Worm (Caenorhabditis elegans): ENCODE data around the gene F53F4.11.

The F53F4.11 gene

DNA sequence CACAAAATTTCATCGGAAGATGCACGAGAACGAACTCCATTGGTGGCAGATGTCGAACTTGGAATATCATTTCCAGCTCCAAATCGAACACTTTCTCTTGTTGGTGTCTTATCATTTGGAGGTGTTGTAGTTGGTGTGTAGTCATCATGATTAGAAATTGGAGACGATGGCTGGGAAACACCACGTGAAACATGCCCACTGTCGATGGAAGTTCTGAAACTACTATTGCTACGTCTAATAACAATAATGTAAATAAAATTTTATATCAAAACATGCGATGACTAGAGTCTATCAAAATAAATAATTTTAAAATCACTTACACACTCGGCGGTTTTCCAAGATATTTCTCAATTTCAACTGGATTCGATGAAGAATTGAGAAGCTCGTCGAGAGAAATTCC is 28.0 kb upstream of the F53F4.11 start:
- TF ChIP-seq alr-1 (tag; optimal IDR thresholded peaks at IDR 0.05) (no peak), lin-39 (tag; optimal IDR thresholded peaks at IDR 0.05) (no peak), gmeb-1 (tag; optimal IDR thresholded peaks at IDR 0.05) (no peak), snpc-4 (tag; optimal IDR thresholded peaks at IDR 0.05) (no peak), ceh-82 (tag; optimal IDR thresholded peaks at IDR 0.05) (no peak), elt-3 (tag; optimal IDR thresholded peaks at IDR 0.05) (no peak), mab-5 (tag; optimal IDR thresholded peaks at IDR 0.05) (no peak), nhr-21 (tag; optimal IDR thresholded peaks at IDR 0.05) (no peak), ZK546.5 (tag; optimal IDR thresholded peaks at IDR 0.05) (no peak), aly-2 (tag; optimal IDR thresholded peaks at IDR 0.05) (no peak), nhr-12 (tag; optimal IDR thresholded peaks at IDR 0.05) (no peak), ztf-11 (tag; optimal IDR thresholded peaks at IDR 0.05) (no peak), unc-39 (tag; optimal IDR thresholded peaks at IDR 0.05) (no peak), F13H6.1 (tag; optimal IDR thresholded peaks at IDR 0.05) (no peak), nhr-129 (tag; optimal IDR thresholded peaks at IDR 0.05) (no peak), ztf-1 (GFP tag; conservative IDR thresholded peaks at IDR 0.05) (no peak), lsy-2 (tag; optimal IDR thresholded peaks at IDR 0.05) (no peak), mbf-1 (tag; optimal IDR thresholded peaks at IDR 0.05) (no peak), sma-3 (GFP tag; optimal IDR thresholded peaks at IDR 0.05) (no peak)

DNA sequence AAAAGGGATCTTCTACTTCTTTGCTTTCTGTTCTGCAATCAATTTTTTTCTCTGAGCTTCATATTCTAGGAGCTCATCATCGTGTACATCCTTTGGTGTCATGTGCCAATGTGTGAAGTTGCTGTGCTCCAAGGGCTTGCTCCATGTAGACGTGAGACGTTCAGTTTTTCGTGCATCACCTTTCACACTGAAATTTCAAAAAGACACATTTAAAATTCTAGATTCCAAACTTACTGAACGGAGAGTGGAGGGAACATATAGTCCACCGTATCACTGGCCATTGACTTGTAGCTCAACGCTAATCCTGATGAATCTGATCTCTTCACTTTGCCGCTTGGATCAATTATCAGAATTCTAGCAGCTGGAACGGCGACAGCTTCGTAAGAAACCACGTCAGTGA is 26.5 kb upstream of the F53F4.11 start:
- TF ChIP-seq nhr-129 (tag; optimal IDR thresholded peaks at IDR 0.05) (no peak), dmd-4 (tag; optimal IDR thresholded peaks at IDR 0.05) (no peak), ZK546.5 (tag; optimal IDR thresholded peaks at IDR 0.05) (no peak), alr-1 (tag; optimal IDR thresholded peaks at IDR 0.05) (no peak)

- TF ChIP-seq ama-1 (optimal IDR thresholded peaks at IDR 0.05) (peak; percentile 22), Y55F3AM.14 (GFP tag; optimal IDR thresholded peaks at IDR 0.05) (peak; percentile 10), sma-3 (GFP tag; optimal IDR thresholded peaks at IDR 0.05) (peak; percentile 44), ceh-16 (tag; optimal IDR thresholded peaks at IDR 0.05) (no peak), nhr-25 (tag; optimal IDR thresholded peaks at IDR 0.05) (peak; percentile 53), elt-3 (tag; optimal IDR thresholded peaks at IDR 0.05) (no peak), ztf-1 (GFP tag; conservative IDR thresholded peaks at IDR 0.05) (0 out of 2 replicates have a peak, but pooled peaks have one; percentile 20), ztf-4 (tag; optimal IDR thresholded peaks at IDR 0.05) (peak; percentile 75), lin-13 (GFP tag; optimal IDR thresholded peaks at IDR 0.05) (peak; percentile 8)
Observed at ce11 chrV:13649730-13650349, 25.5 kb upstream of the F53F4.11 start, which contains the start of gene H37A05.4. TSS of gene H37A05.4 (minus strand) at chrV:13649780.

ce11 chrV:13647617-13648016 is 23.3 kb upstream of the F53F4.11 start:
- no peak for TF ChIP-seq blmp-1 (tag; optimal IDR thresholded peaks at IDR 0.05; ENCODE audit: insufficient read depth)
- no peak for TF ChIP-seq elt-1 (tag; optimal IDR thresholded peaks at IDR 0.05)
- TF ChIP-seq lsy-2 (tag; optimal IDR thresholded peaks at IDR 0.05): no peak
- TF ChIP-seq unc-55 (GFP tag; optimal IDR thresholded peaks at IDR 0.05): no peak
- TF ChIP-seq nhr-6 (tag; optimal IDR thresholded peaks at IDR 0.05): no peak
- TF ChIP-seq snpc-4 (tag; optimal IDR thresholded peaks at IDR 0.05): no peak
- no peak for TF ChIP-seq mbf-1 (tag; optimal IDR thresholded peaks at IDR 0.05)
- TF ChIP-seq ceh-16 (tag; optimal IDR thresholded peaks at IDR 0.05): no peak
- TF ChIP-seq lin-39 (tag; optimal IDR thresholded peaks at IDR 0.05): no peak

- TF ChIP-seq F13H6.1 (tag; optimal IDR thresholded peaks at IDR 0.05) (no peak), ZK546.5 (tag; optimal IDR thresholded peaks at IDR 0.05) (no peak), peb-1 (tag; optimal IDR thresholded peaks at IDR 0.05) (no peak)
Observed at ce11 chrV:13647185-13647584, 22.9 kb upstream of the F53F4.11 start.

ce11 chrV:13645848-13646578 is 21.7 kb upstream of the F53F4.11 start:
- TF ChIP-seq ama-1 (optimal IDR thresholded peaks at IDR 0.05): no peak
- TF ChIP-seq alr-1 (tag; optimal IDR thresholded peaks at IDR 0.05): no peak
- TF ChIP-seq sma-9 (GFP tag; optimal IDR thresholded peaks at IDR 0.05): no peak
- no peak for TF ChIP-seq sma-9 (tag; optimal IDR thresholded peaks at IDR 0.05)
- no peak for TF ChIP-seq blmp-1 (tag; optimal IDR thresholded peaks at IDR 0.05; ENCODE audit: insufficient read depth)
- TF ChIP-seq ceh-16 (tag; optimal IDR thresholded peaks at IDR 0.05): no peak
- TF ChIP-seq F13H6.1 (tag; optimal IDR thresholded peaks at IDR 0.05): no peak
- no peak for TF ChIP-seq fos-1 (tag; optimal IDR thresholded peaks at IDR 0.05)
- no peak for TF ChIP-seq lsy-2 (tag; optimal IDR thresholded peaks at IDR 0.05)
- no peak for TF ChIP-seq nhr-77 (tag; optimal IDR thresholded peaks at IDR 0.05)
- TF ChIP-seq lin-39 (tag; optimal IDR thresholded peaks at IDR 0.05): no peak
- TF ChIP-seq Y55F3AM.14 (GFP tag; optimal IDR thresholded peaks at IDR 0.05): no peak
- TF ChIP-seq C34F6.9 (tag; optimal IDR thresholded peaks at IDR 0.05): no peak
- no peak for TF ChIP-seq elt-3 (tag; optimal IDR thresholded peaks at IDR 0.05)
- TF ChIP-seq ztf-4 (tag; optimal IDR thresholded peaks at IDR 0.05): no peak
- no peak for TF ChIP-seq nhr-25 (tag; optimal IDR thresholded peaks at IDR 0.05)
- TF ChIP-seq dmd-4 (tag; optimal IDR thresholded peaks at IDR 0.05): no peak
- no peak for TF ChIP-seq unc-62 (GFP tag; optimal IDR thresholded peaks at IDR 0.05)
